Worm (Caenorhabditis elegans): ENCODE results near the gene pnn-1.

DNA sequence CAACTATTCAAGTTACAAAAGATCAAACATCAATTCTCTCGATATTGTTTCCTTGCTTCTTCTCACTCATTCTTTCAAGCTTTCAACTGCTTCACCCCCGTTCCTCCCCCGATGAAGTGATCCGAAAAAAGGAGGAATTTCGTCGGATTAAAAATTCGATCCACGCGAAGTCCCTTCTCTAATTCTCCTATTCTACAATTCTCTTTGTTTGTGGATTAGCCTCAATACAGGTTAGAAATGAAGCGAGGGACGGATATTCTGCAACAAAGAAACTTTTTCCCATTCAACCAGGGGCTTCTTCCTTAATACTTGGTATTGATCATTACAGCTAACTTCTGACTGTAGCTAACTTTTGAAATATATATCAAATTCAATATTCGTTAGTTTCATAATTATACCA lies 26.1 kb upstream of the pnn-1 start, which contains the start of gene grl-2:
- no peak for TF ChIP-seq him-1 (tag; optimal IDR thresholded peaks at IDR 0.05)
- no peak for TF ChIP-seq ama-1 (optimal IDR thresholded peaks at IDR 0.05)
- TF ChIP-seq ama-1 (GFP tag; optimal IDR thresholded peaks at IDR 0.05) = no peak
- TF ChIP-seq ztf-18 (tag; optimal IDR thresholded peaks at IDR 0.05) = no peak
- TF ChIP-seq ccch-3 (GFP tag; optimal IDR thresholded peaks at IDR 0.05) = no peak
- TF ChIP-seq unc-62 (GFP tag; optimal IDR thresholded peaks at IDR 0.05) = no peak
- TF ChIP-seq lin-26 (GFP tag; IDR thresholded peaks at IDR 0.05) = no peak
- TF ChIP-seq rcor-1 (GFP tag; IDR thresholded peaks at IDR 0.05) = no peak
- no peak for TF ChIP-seq C06A6.2 (GFP tag; conservative IDR thresholded peaks at IDR 0.05)
